Worm (Caenorhabditis elegans) whole organism, L4 larva: ENCODE results near the gene prx-14.

Source experiments
- R02D3.7 ChIP-seq: fragments of 150-350 bp; sonication (generic microtip); optimal IDR thresholded peaks from 3 replicates; lab custom pipeline; 2014; ENCODE audit warnings: missing biosample characterization, missing genetic modification characterization
- T26A8.4 ChIP-seq: fragments of 200-800 bp; sonication (Bioruptor generic); IDR thresholded peaks from 2 replicates; pipeline ENCODE4 v1.3.6; 2022; ENCODE audit warnings: missing genetic modification characterization, missing compliant biosample characterization
- aly-2 ChIP-seq: sonication (generic microtip); optimal IDR thresholded peaks from 2 replicates; lab custom pipeline; 2018; ENCODE audit warnings: missing biosample characterization, missing genetic modification characterization
- jun-1 ChIP-seq: fragments of 150-350 bp; optimal IDR thresholded peaks from 2 replicates; lab custom pipeline; 2014; ENCODE audit warnings: missing biosample characterization, missing genetic modification reagents, missing genetic modification characterization
- lin-13 ChIP-seq: fragments of 150-350 bp; optimal IDR thresholded peaks from 2 replicates; lab custom pipeline; 2014; ENCODE audit warnings: missing biosample characterization, missing genetic modification reagents, missing genetic modification characterization
- nhr-77 ChIP-seq: fragments of 150-350 bp; optimal IDR thresholded peaks from 2 replicates; lab custom pipeline; 2014; ENCODE audit warnings: missing biosample characterization, missing genetic modification characterization
- pqm-1 ChIP-seq: sonication (generic microtip); optimal IDR thresholded peaks from 2 replicates; lab custom pipeline; 2017; ENCODE audit warnings: missing biosample characterization, missing genetic modification characterization
- skn-1 ChIP-seq: fragments of 150-350 bp; optimal IDR thresholded peaks from 2 replicates; lab custom pipeline; 2014; ENCODE audit warnings: missing biosample characterization, missing genetic modification characterization
- snpc-4 ChIP-seq: fragments of 150-350 bp; optimal IDR thresholded peaks from 2 replicates; lab custom pipeline; 2014; ENCODE audit warnings: missing biosample characterization, missing genetic modification characterization
- ztf-7 ChIP-seq: fragments of 150-350 bp; optimal IDR thresholded peaks from 2 replicates; lab custom pipeline; 2014; ENCODE audit warnings: missing biosample characterization, missing genetic modification characterization

ce11 chrIV:11211547-11211946 is 28.6 kb downstream of the prx-14 start:
- TF ChIP-seq aly-2 (tag; lab: Kevin White, UChicago), result no peak
- TF ChIP-seq ztf-7, result no peak
- TF ChIP-seq nhr-77 (tag; lab: Kevin White, UChicago), result no peak
- TF ChIP-seq R02D3.7 (tag; lab: Kevin White, UChicago), result no peak
- TF ChIP-seq skn-1 (tag; lab: Kevin White, UChicago), result no peak
- no peak for TF ChIP-seq snpc-4 (tag; lab: Kevin White, UChicago)
- TF ChIP-seq lin-13, result no peak
- TF ChIP-seq pqm-1 (tag; lab: Kevin White, UChicago), result peak; percentile 95
- TF ChIP-seq T26A8.4 (GFP tag; lab: Robert Waterston, UW), result no peak
- TF ChIP-seq jun-1 (tag; lab: Kevin White, UChicago), result no peak
